Fruit fly (Drosophila melanogaster) S2 (cell line): ENCODE measurements around the gene Nipsnap.

Experiments
- CG8478 ChIP-seq: fragments of >200 bp; optimal IDR thresholded peaks from 2 replicates; lab custom pipeline; 2018
- CTCF ChIP-seq, 2 experiments: fragments of >200 bp; optimal IDR thresholded peaks; 2 replicates each; lab custom pipeline; 2018

DNA sequence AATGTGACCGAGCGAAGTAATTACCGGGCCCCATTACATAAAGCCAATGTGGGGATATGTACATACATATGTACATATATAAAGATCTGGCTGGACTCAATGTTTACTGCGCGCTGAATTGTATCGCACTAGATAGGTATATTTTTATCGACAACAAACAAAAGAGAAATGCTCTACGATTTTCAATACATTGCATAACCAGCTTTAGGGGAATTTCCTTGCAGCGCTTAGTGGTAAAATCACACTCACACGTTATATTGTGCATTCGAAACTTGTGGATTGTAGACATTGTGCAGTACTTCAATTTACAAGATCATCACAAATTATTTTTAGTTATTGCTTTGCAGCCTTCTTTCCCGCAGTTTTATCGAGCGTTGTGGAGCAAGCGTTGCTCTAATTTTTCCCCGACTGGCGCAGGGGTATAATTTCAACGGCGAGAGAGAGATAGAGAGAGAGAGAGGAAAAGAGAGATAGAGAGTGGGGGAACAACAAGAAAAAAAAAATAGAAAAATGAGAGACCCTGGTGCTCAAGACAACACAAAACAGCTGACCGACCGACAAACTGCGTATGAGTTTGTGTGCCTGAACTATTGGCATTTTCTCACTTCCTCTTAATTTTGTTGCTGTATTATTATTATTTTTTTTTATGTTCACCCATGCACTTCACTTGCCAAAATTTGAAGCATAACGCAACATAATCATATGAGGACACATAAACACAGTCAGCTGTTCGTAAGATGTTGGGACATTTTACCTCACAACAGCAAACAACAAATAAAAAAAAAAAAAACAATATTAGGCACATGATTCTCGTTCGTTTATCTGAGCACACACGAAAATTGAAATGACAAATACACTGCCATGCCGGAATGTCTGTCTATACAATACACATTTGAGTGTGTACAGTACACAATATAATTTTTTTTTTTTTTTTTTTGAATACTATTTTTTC lies 15.9 kb upstream of the Nipsnap start:
- TF ChIP-seq CG8478 (lab: Kevin White, UChicago) (no peak), CTCF (optimal IDR thresholded peaks at IDR 0.05; lab: Kevin White, UChicago) (no peak)
